Worm (Caenorhabditis elegans): ENCODE data around the gene E02H1.1.

The E02H1.1 gene

ce11 chrII:9553179-9553578 lies 37.8 kb downstream of the E02H1.1 start, which contains the start of gene F35H8.1:
TSS of gene F35H8.1 (minus strand) at chrII:9553279.
- no peak for TF ChIP-seq ama-1 (optimal IDR thresholded peaks at IDR 0.05)
- TF ChIP-seq B0310.2 (tag; optimal IDR thresholded peaks at IDR 0.05) = no peak
- no peak for TF ChIP-seq hmbx-1 (tag; optimal IDR thresholded peaks at IDR 0.05)
- no peak for TF ChIP-seq tbx-11 (GFP tag; IDR thresholded peaks at IDR 0.05)
- no peak for TF ChIP-seq scrt-1 (GFP tag; IDR thresholded peaks at IDR 0.05)
- no peak for TF ChIP-seq flt-1 (GFP tag; IDR thresholded peaks at IDR 0.05)
- no peak for TF ChIP-seq tbx-37 (GFP tag; conservative IDR thresholded peaks at IDR 0.05)
- TF ChIP-seq ets-7 (tag; optimal IDR thresholded peaks at IDR 0.05) = no peak
- no peak for TF ChIP-seq pes-1 (GFP tag; IDR thresholded peaks at IDR 0.05)
- TF ChIP-seq ceh-36 (tag; optimal IDR thresholded peaks at IDR 0.05) = no peak
- TF ChIP-seq F13C5.2 (tag; optimal IDR thresholded peaks at IDR 0.05) = no peak
- no peak for TF ChIP-seq ceh-13 (GFP tag; optimal IDR thresholded peaks at IDR 0.05)
- no peak for TF ChIP-seq hnd-1 (tag; optimal IDR thresholded peaks at IDR 0.05)
- TF ChIP-seq hmg-4 (GFP tag; optimal IDR thresholded peaks at IDR 0.05) = no peak
- no peak for TF ChIP-seq sea-1 (GFP tag; conservative IDR thresholded peaks at IDR 0.05)
- no peak for TF ChIP-seq aly-1 (tag; optimal IDR thresholded peaks at IDR 0.05)
- no peak for TF ChIP-seq tra-4 (tag; optimal IDR thresholded peaks at IDR 0.05)

ce11 chrII:9551536-9551935 lies 39.4 kb downstream of the E02H1.1 start, which contains the start of gene F35H8.12:
TSS of gene F35H8.12 (plus strand) at chrII:9551836.
- no peak for TF ChIP-seq ceh-13 (GFP tag; optimal IDR thresholded peaks at IDR 0.05)
- no peak for TF ChIP-seq sea-1 (GFP tag; conservative IDR thresholded peaks at IDR 0.05)
- no peak for TF ChIP-seq ceh-36 (tag; optimal IDR thresholded peaks at IDR 0.05)
- no peak for TF ChIP-seq ama-1 (optimal IDR thresholded peaks at IDR 0.05)
- no peak for TF ChIP-seq B0310.2 (tag; optimal IDR thresholded peaks at IDR 0.05)
- TF ChIP-seq hnd-1 (tag; optimal IDR thresholded peaks at IDR 0.05) = no peak
- no peak for TF ChIP-seq flt-1 (GFP tag; IDR thresholded peaks at IDR 0.05)
- TF ChIP-seq scrt-1 (GFP tag; IDR thresholded peaks at IDR 0.05) = no peak
- TF ChIP-seq aly-1 (tag; optimal IDR thresholded peaks at IDR 0.05) = no peak
- TF ChIP-seq F13C5.2 (tag; optimal IDR thresholded peaks at IDR 0.05) = no peak
- TF ChIP-seq tbx-11 (GFP tag; IDR thresholded peaks at IDR 0.05) = no peak
- no peak for TF ChIP-seq hmbx-1 (tag; optimal IDR thresholded peaks at IDR 0.05)
- TF ChIP-seq tbx-37 (GFP tag; conservative IDR thresholded peaks at IDR 0.05) = no peak

DNA sequence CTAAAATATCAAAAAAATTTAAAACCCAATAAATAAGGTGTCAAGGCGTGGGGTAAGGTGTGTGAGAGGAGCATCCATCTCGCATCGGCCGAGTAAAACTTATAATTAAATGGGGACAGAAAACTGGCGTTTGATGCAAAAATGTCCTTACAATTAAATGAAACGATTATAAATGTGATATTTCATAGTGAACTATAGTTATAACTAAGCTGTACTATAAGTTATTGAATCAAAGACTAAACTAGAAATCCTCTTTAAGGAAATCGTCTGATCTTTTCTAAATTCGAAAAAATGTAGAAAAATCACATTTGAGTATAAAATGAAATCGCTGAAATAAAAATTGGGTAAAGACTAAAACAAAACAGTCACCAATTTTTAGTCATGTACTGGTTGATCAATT lies 40.2 kb downstream of the E02H1.1 start, which contains the start of gene sra-6:
TSS of gene sra-6 (minus strand) at position 101 of the 400 bp plus-strand sequence.
- TF ChIP-seq hnd-1 (tag; optimal IDR thresholded peaks at IDR 0.05) (no peak), ceh-13 (GFP tag; optimal IDR thresholded peaks at IDR 0.05) (no peak), pes-1 (GFP tag; IDR thresholded peaks at IDR 0.05) (no peak), F13C5.2 (tag; optimal IDR thresholded peaks at IDR 0.05) (no peak)

DNA sequence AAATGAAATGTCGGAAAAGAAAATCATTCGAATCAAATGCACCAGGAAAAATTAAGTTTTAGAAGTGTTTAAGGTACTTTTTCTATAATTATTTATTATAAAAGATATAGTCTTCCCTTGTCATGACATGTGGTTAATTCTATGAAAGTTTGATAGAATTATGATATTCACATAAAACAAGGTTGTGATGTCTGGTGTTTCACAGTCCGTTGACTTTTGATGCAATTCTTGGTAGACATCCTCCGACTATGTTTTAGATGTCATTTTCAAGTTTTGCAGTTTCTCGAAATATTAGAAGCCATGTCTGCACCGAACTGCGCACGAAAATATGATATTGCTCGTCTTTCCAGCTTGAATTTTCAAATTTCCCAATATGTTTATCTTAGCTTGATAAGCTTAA lies 46.6 kb downstream of the E02H1.1 start, which contains the start of gene sra-7:
TSS of gene sra-7 (plus strand) at position 301 of the 400 bp plus-strand sequence.
- TF ChIP-seq hmbx-1 (tag; optimal IDR thresholded peaks at IDR 0.05) = no peak
- TF ChIP-seq hnd-1 (tag; optimal IDR thresholded peaks at IDR 0.05) = no peak
- TF ChIP-seq scrt-1 (GFP tag; IDR thresholded peaks at IDR 0.05) = no peak
- no peak for TF ChIP-seq F13C5.2 (tag; optimal IDR thresholded peaks at IDR 0.05)
- TF ChIP-seq ets-7 (tag; optimal IDR thresholded peaks at IDR 0.05) = no peak
- no peak for TF ChIP-seq pes-1 (GFP tag; IDR thresholded peaks at IDR 0.05)
- TF ChIP-seq tbx-11 (GFP tag; IDR thresholded peaks at IDR 0.05) = no peak
- no peak for TF ChIP-seq ceh-36 (tag; optimal IDR thresholded peaks at IDR 0.05)
- TF ChIP-seq tra-4 (tag; optimal IDR thresholded peaks at IDR 0.05) = no peak
- TF ChIP-seq aly-1 (tag; optimal IDR thresholded peaks at IDR 0.05) = no peak

- TF ChIP-seq F13C5.2 (tag; optimal IDR thresholded peaks at IDR 0.05) = no peak
- TF ChIP-seq tbx-11 (GFP tag; IDR thresholded peaks at IDR 0.05) = no peak
- no peak for TF ChIP-seq ama-1 (optimal IDR thresholded peaks at IDR 0.05)
- no peak for TF ChIP-seq sea-1 (GFP tag; conservative IDR thresholded peaks at IDR 0.05)
- TF ChIP-seq hnd-1 (tag; optimal IDR thresholded peaks at IDR 0.05) = no peak
- no peak for TF ChIP-seq flt-1 (GFP tag; IDR thresholded peaks at IDR 0.05)
- TF ChIP-seq ets-7 (tag; optimal IDR thresholded peaks at IDR 0.05) = no peak
- TF ChIP-seq pes-1 (GFP tag; IDR thresholded peaks at IDR 0.05) = no peak
- TF ChIP-seq B0310.2 (tag; optimal IDR thresholded peaks at IDR 0.05) = no peak
- TF ChIP-seq tbx-37 (GFP tag; conservative IDR thresholded peaks at IDR 0.05) = no peak
- TF ChIP-seq aly-1 (tag; optimal IDR thresholded peaks at IDR 0.05) = no peak
- TF ChIP-seq hmbx-1 (tag; optimal IDR thresholded peaks at IDR 0.05) = no peak
- TF ChIP-seq ceh-13 (GFP tag; optimal IDR thresholded peaks at IDR 0.05) = no peak
- TF ChIP-seq scrt-1 (GFP tag; IDR thresholded peaks at IDR 0.05) = no peak
- TF ChIP-seq ceh-36 (tag; optimal IDR thresholded peaks at IDR 0.05) = no peak
- TF ChIP-seq hmg-4 (GFP tag; optimal IDR thresholded peaks at IDR 0.05) = no peak
Measured at ce11 chrII:9542785-9543184, 48.2 kb downstream of the E02H1.1 start, which contains the start of gene sra-4. TSS of gene sra-4 (minus strand) at chrII:9542885.

DNA sequence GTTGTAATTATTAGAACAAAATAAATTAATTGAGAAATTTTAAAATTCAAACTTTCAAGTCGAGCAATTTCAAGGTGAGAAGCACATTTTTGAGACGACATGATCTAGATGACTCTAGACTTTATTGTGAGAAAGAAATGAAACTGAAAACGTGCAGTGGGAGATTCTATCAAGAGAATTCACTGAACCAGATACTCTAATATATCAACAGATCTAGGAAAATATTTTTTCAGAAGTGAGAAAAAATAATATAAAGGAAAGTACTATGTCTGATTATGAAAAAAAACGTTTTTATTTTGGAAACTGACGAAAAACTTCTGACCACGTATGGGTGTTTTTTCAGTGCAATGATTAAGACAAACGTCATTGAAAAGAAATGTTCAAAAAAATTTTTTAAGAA lies 50.2 kb downstream of the E02H1.1 start, which contains the start of gene sra-3:
TSS of gene sra-3 (minus strand) at position 101 of the 400 bp plus-strand sequence.
- TF ChIP-seq ceh-13 (GFP tag; optimal IDR thresholded peaks at IDR 0.05) = no peak
- TF ChIP-seq ets-7 (tag; optimal IDR thresholded peaks at IDR 0.05) = no peak
- TF ChIP-seq hmg-4 (GFP tag; optimal IDR thresholded peaks at IDR 0.05) = no peak
- TF ChIP-seq tbx-37 (GFP tag; conservative IDR thresholded peaks at IDR 0.05) = no peak
- no peak for TF ChIP-seq tra-4 (tag; optimal IDR thresholded peaks at IDR 0.05)
- TF ChIP-seq ama-1 (optimal IDR thresholded peaks at IDR 0.05) = no peak
- TF ChIP-seq scrt-1 (GFP tag; IDR thresholded peaks at IDR 0.05) = no peak
- no peak for TF ChIP-seq aly-1 (tag; optimal IDR thresholded peaks at IDR 0.05)
- TF ChIP-seq B0310.2 (tag; optimal IDR thresholded peaks at IDR 0.05) = no peak
- no peak for TF ChIP-seq flt-1 (GFP tag; IDR thresholded peaks at IDR 0.05)
- TF ChIP-seq sea-1 (GFP tag; conservative IDR thresholded peaks at IDR 0.05) = no peak
- no peak for TF ChIP-seq pes-1 (GFP tag; IDR thresholded peaks at IDR 0.05)
- no peak for TF ChIP-seq tbx-11 (GFP tag; IDR thresholded peaks at IDR 0.05)
- no peak for TF ChIP-seq F13C5.2 (tag; optimal IDR thresholded peaks at IDR 0.05)
- TF ChIP-seq ceh-36 (tag; optimal IDR thresholded peaks at IDR 0.05) = no peak
- TF ChIP-seq hmbx-1 (tag; optimal IDR thresholded peaks at IDR 0.05) = no peak
- TF ChIP-seq hnd-1 (tag; optimal IDR thresholded peaks at IDR 0.05) = no peak
